Fruit fly (Drosophila melanogaster): ENCODE measurements around the gene CG33494.

CG33494 gene

DNA sequence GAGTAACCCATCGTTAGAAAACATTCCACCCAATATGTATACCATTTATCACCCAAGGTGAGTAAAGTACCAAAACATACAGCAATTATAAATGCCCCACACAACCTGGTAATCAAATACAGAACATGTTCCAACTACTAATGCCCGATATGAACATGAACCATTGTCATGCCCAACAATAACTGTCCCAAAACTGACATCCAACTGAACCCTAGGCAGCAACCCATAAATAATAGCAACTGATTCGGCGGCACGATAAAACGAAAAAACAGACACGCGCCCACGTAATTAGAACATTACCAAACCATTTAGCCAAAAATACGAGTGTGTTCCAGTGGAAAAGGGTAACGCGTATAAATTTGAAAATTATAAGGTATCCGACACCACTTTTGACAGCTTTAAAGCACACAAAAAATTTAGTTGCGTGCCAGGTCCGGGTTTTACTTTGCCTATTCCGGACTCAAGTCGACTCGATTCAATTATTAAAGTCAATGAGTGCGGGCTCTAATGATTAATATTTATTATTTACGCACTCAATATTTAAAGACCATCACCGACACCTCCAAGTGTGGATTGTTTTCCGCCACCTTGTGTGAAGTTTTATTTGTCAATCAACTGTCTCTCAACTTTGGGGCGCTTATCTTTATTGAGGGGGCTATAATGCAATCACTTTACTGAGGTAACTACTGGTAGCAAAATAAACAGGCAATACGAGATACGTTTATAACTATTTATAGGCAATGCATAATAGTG lies 48.8 kb upstream of the CG33494 start (continued):
- TF ChIP-seq Sox100B (GFP tag; optimal IDR thresholded peaks at IDR 0.05): no peak
- no peak for TF ChIP-seq CG2875 (GFP tag; optimal IDR thresholded peaks at IDR 0.05)
- peak; percentile 67 for TF ChIP-seq sens (GFP tag)
- no peak for TF ChIP-seq en (GFP tag; optimal IDR thresholded peaks at IDR 0.05)
- TF ChIP-seq grau (tag; optimal IDR thresholded peaks at IDR 0.05): peak; percentile 9
- TF ChIP-seq CG2120 (GFP tag; optimal IDR thresholded peaks at IDR 0.05): no peak
- TF ChIP-seq CG17328 (GFP tag; IDR thresholded peaks at IDR 0.05): no peak
- TF ChIP-seq abd-A (tag; optimal IDR thresholded peaks at IDR 0.05): peak; percentile 21
- TF ChIP-seq Tbp (GFP tag; optimal IDR thresholded peaks at IDR 0.05): no peak
- peak; percentile 21 for TF ChIP-seq CG6813 (GFP tag; optimal IDR thresholded peaks at IDR 0.05)
- TF ChIP-seq Neu2 (GFP tag; optimal IDR thresholded peaks at IDR 0.05; ENCODE audit: borderline replicate concordance): no peak
- TF ChIP-seq CG7987 (GFP tag; optimal IDR thresholded peaks at IDR 0.05): no peak
- TF ChIP-seq CG1024 (GFP tag; IDR thresholded peaks at IDR 0.05): no peak
- peak; percentile 40 for TF ChIP-seq CG7839 (tag; optimal IDR thresholded peaks at IDR 0.05)
- TF ChIP-seq CG12299 (tag; optimal IDR thresholded peaks at IDR 0.05): no peak
- no peak for TF ChIP-seq CG15514 (GFP tag; optimal IDR thresholded peaks at IDR 0.05)
- no peak for TF ChIP-seq Mrtf (GFP tag; IDR thresholded peaks at IDR 0.05)
- no peak for TF ChIP-seq cg (GFP tag; optimal IDR thresholded peaks at IDR 0.05)
- no peak for TF ChIP-seq CG4282 (GFP tag; optimal IDR thresholded peaks at IDR 0.05)
- peak; percentile 59 for TF ChIP-seq ATbp (GFP tag; optimal IDR thresholded peaks at IDR 0.05)
- TF ChIP-seq CG5953 (GFP tag; IDR thresholded peaks at IDR 0.05): no peak
- TF ChIP-seq Side (GFP tag; optimal IDR thresholded peaks at IDR 0.05): no peak
- no peak for TF ChIP-seq inv (GFP tag; IDR thresholded peaks at IDR 0.05; ENCODE audit: partially characterized antibody)
- TF ChIP-seq ftz-f1 (GFP tag; optimal IDR thresholded peaks at IDR 0.05): no peak
- peak; percentile 28 for TF ChIP-seq odd (GFP tag; optimal IDR thresholded peaks at IDR 0.05)
- no peak for TF ChIP-seq Bdp1 (GFP tag; optimal IDR thresholded peaks at IDR 0.05)
- no peak for TF ChIP-seq CG17612 (GFP tag; IDR thresholded peaks at IDR 0.05)
- no peak for TF ChIP-seq Ravus (GFP tag; IDR thresholded peaks at IDR 0.05)
- no peak for TF ChIP-seq nerfin-1 (tag; optimal IDR thresholded peaks at IDR 0.05)
- no peak for TF ChIP-seq CG6765 (GFP tag; optimal IDR thresholded peaks at IDR 0.05)
- TF ChIP-seq unpg (GFP tag; optimal IDR thresholded peaks at IDR 0.05): peak; percentile 49
- TF ChIP-seq CG13424 (tag; optimal IDR thresholded peaks at IDR 0.05): no peak
- TF ChIP-seq lilli (GFP tag; optimal IDR thresholded peaks at IDR 0.05): no peak
- TF ChIP-seq CG2678 (tag; optimal IDR thresholded peaks at IDR 0.05): peak; percentile 48
- no peak for TF ChIP-seq CG11696 (GFP tag; IDR thresholded peaks at IDR 0.05)
- TF ChIP-seq GATAe (GFP tag; conservative IDR thresholded peaks at IDR 0.05): no peak
- no peak for TF ChIP-seq chn (GFP tag; optimal IDR thresholded peaks at IDR 0.05)
- no peak for TF ChIP-seq CG15073 (GFP tag; optimal IDR thresholded peaks at IDR 0.05)

DNA sequence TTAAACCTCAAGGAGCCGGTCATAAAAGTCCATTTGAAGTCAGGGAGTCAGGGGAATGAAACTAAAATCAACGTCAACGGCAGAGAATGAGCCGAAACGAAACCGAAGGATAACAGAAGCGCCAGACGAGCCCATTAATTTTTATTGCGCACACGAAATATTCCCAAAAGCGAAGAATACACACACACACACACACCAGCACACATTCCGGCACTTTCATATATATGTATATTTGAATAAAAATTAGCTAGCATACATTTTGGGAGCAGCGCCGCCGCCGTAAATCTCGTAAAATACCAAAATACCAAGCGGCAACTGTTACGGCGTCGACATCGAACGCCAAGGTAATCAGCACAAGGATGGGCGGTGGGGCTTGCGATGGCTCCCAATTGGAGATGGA lies 44.2 kb upstream of the CG33494 start:
- TF ChIP-seq twi (tag; optimal IDR thresholded peaks at IDR 0.05): peak; percentile 68
- TF ChIP-seq kni (GFP tag; optimal IDR thresholded peaks at IDR 0.05): no peak
- no peak for TF ChIP-seq PHDP (tag; optimal IDR thresholded peaks at IDR 0.05)
- TF ChIP-seq sd (tag; optimal IDR thresholded peaks at IDR 0.05): peak; percentile 26
- TF ChIP-seq CG1233 (GFP tag; optimal IDR thresholded peaks at IDR 0.05): no peak
- no peak for TF ChIP-seq ssp (GFP tag; IDR thresholded peaks at IDR 0.05)
- TF ChIP-seq crol (GFP tag; IDR thresholded peaks at IDR 0.05): no peak
- peak; percentile 51 for TF ChIP-seq cg (GFP tag; optimal IDR thresholded peaks at IDR 0.05)
- no peak for TF ChIP-seq Bdp1 (GFP tag; optimal IDR thresholded peaks at IDR 0.05)
- TF ChIP-seq CG2199 (GFP tag; IDR thresholded peaks at IDR 0.05): no peak
- TF ChIP-seq CG18764 (GFP tag; optimal IDR thresholded peaks at IDR 0.05): no peak
- peak; percentile 23 for TF ChIP-seq Deaf1 (tag; optimal IDR thresholded peaks at IDR 0.05)
- no peak for TF ChIP-seq dm (GFP tag; optimal IDR thresholded peaks at IDR 0.05)
- peak in 1 of 2 experiments; percentile 23 for TF ChIP-seq Hr51 (GFP tag; optimal IDR thresholded peaks at IDR 0.05)
- TF ChIP-seq CG10959 (GFP tag; IDR thresholded peaks at IDR 0.05): no peak
- TF ChIP-seq CG13894 (tag; optimal IDR thresholded peaks at IDR 0.05): peak; percentile 3
